Fruit fly (Drosophila melanogaster): Measurements from ENCODE around the gene CG13282.
A peak's percentile ranks its signal among the peaks of the same experiment; 100 is the strongest.

Gene CG13282

DNA sequence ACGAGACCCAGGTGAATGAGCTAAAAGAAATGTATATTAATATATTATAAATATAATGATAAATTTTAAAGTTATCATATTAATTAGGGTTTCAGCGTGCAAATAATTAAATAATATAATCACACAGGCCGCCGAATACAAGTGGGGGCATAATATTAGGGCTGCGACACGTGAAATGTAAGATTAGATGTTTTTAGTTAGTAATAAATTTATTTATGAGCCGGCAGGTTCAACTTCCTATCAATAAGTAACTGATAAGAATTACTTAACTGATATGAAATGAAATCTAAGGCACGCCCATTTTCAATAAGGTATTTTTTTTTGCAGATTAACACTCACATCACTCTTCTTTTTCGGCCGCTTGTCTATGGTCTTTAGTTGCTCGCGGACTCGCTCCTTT, 44.4 kb downstream of the CG13282 start:
- TF ChIP-seq CTCF (optimal IDR thresholded peaks at IDR 0.05) (no peak), CG8478 (optimal IDR thresholded peaks at IDR 0.05) (no peak)

DNA sequence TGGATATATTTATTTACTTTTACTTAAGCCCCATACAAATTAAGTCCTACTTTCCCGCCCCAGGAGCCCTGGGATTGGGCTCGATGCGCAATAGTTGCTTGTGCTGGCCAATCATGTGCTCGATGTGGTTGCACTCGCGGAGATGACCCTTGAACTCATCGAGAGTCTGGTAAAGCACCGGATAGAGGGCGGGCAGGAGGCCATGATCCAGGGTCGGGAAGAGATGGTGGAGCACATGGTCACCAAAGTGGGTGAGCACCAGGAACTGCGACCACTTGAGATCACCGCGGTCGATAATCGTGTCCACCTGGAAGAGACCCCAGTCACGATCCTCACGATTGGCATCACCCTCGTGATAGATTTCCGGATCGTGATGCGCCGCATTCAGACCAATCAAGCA, 45.4 kb downstream of the CG13282 start:
- TF ChIP-seq CTCF (optimal IDR thresholded peaks at IDR 0.05) (no peak), CG8478 (optimal IDR thresholded peaks at IDR 0.05) (no peak)

DNA sequence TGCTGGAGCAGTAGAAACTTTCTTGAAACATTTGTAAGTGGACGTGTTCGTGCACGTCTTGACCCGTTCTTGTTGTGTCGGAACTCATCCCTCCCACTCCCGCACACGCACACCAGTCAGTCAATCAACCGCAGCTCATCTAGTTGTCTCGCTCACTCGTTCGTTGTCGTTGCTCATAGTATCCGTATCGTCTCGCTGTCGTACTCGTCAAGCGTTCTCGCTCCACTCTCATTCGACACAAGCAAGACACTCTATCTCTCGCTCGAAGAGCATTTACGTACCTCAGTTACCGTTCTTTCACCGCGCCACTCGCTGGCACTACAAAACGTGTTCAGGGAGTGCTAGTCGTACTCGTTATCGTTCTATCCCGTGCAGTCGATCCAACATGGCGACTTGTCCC, 46.8 kb downstream of the CG13282 start:
- TF ChIP-seq CG8478 (optimal IDR thresholded peaks at IDR 0.05) (no peak), CTCF (optimal IDR thresholded peaks at IDR 0.05) (peak in 1 of 2 experiments; percentile 8)

All from S2 (cell line).